Worm (Caenorhabditis elegans): ENCODE data around the gene T19C9.10.

T19C9.10 gene

DNA sequence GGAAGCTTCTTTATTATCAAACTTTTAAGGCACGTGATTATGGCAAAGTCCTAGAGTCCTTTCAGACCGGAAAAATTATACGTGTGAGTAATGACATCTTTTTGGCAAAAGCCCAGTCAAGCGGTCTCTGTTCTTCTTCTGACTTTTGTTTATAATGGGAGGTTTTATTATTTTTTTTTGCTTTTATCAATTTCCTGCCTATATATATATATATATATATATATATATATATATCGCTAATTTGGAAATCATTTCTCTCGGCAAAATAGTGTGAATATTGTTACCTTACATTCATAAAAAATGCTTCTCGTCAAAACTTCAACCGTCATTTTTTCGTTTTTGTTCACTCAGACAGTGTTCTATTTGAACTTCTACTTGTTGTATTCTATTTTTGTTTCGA, 18.7 kb upstream of the T19C9.10 start, which contains the start of gene srbc-62:
Gene srbc-62 (plus strand): TSS at position 301 of the 400 bp plus-strand sequence.
- TF ChIP-seq lin-32 (GFP tag; optimal IDR thresholded peaks at IDR 0.05), result no peak
- no peak for TF ChIP-seq elt-3 (tag; optimal IDR thresholded peaks at IDR 0.05)
- no peak for TF ChIP-seq sptf-1 (tag; optimal IDR thresholded peaks at IDR 0.05)
- no peak for TF ChIP-seq unc-39 (tag; optimal IDR thresholded peaks at IDR 0.05)
- TF ChIP-seq hlh-1 (tag; optimal IDR thresholded peaks at IDR 0.05), result no peak
- TF ChIP-seq lsy-2 (tag; optimal IDR thresholded peaks at IDR 0.05), result no peak
- no peak for TF ChIP-seq ceh-39 (tag; optimal IDR thresholded peaks at IDR 0.05)
- no peak for TF ChIP-seq nhr-2 (tag; optimal IDR thresholded peaks at IDR 0.05)
- no peak for TF ChIP-seq elt-1 (tag; optimal IDR thresholded peaks at IDR 0.05; ENCODE audit: borderline replicate concordance, insufficient read depth)
- no peak for TF ChIP-seq nhr-12 (tag; optimal IDR thresholded peaks at IDR 0.05)
- TF ChIP-seq cnd-1 (tag; optimal IDR thresholded peaks at IDR 0.05), result no peak
- TF ChIP-seq lin-13 (tag; optimal IDR thresholded peaks at IDR 0.05), result no peak
- TF ChIP-seq sem-2 (GFP tag; optimal IDR thresholded peaks at IDR 0.05), result no peak
- TF ChIP-seq mep-1 (tag; optimal IDR thresholded peaks at IDR 0.05), result no peak
- no peak for TF ChIP-seq mab-5 (tag; optimal IDR thresholded peaks at IDR 0.05)
- no peak for TF ChIP-seq ztf-11 (tag; optimal IDR thresholded peaks at IDR 0.05)
- no peak for TF ChIP-seq ceh-43 (GFP tag; optimal IDR thresholded peaks at IDR 0.05)
- TF ChIP-seq ham-2 (GFP tag; optimal IDR thresholded peaks at IDR 0.05), result no peak
- TF ChIP-seq ces-1 (GFP tag; optimal IDR thresholded peaks at IDR 0.05), result no peak

DNA sequence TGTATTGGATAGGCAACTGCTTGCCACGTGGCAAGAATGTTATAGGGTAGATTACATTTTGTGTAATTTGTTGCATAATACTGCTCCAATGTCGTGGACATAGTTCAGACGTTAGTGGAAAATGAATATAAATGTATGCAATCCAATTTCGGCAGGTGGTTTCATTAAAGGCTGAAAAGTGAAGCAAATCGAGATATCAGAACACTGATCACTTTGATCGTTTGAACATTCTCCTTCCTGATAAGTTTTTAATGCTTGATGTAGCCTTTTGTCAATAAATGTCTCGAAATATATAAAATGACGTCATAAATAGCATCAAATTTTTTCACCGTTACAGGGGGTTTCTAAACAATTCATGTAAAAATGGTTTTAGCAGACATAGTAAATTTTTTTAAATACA, 16.0 kb upstream of the T19C9.10 start, which contains the start of gene srh-109:
Gene srh-109 (minus strand): TSS at position 101 of the 400 bp plus-strand sequence.
- no peak for TF ChIP-seq ceh-39 (tag; optimal IDR thresholded peaks at IDR 0.05)
- peak; percentile 58 for TF ChIP-seq zip-8 (tag; optimal IDR thresholded peaks at IDR 0.05)
- no peak for TF ChIP-seq mab-5 (tag; optimal IDR thresholded peaks at IDR 0.05)
- TF ChIP-seq unc-39 (tag; optimal IDR thresholded peaks at IDR 0.05), result no peak
- no peak for TF ChIP-seq ztf-11 (tag; optimal IDR thresholded peaks at IDR 0.05)

DNA sequence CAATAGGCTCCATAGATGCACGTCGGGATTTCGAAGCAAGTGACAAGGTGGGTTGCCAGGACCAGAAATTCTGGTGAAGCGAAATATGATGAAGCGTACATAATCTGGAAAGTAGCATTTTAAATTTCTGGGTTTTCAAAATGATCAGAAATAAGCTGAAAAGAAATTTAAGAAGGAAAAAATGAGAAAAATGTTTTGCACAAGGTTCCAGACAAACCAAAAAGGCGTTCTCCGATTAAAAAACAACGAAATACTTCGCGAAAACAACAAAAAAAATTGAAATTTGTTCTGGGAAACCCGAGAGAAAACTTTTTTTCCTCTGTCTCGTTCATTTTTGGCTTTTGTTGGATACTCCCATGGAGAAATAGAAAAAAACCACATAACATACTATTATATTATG, 13.1 kb upstream of the T19C9.10 start, which contains the start of gene srh-252:
Gene srh-252 (minus strand): TSS at position 101 of the 400 bp plus-strand sequence.
- TF ChIP-seq unc-62 (GFP tag; optimal IDR thresholded peaks at IDR 0.05) (no peak), cnd-1 (tag; optimal IDR thresholded peaks at IDR 0.05) (no peak), nhr-12 (tag; optimal IDR thresholded peaks at IDR 0.05) (no peak), ceh-83 (GFP tag; optimal IDR thresholded peaks at IDR 0.05) (no peak), sem-2 (GFP tag; optimal IDR thresholded peaks at IDR 0.05) (no peak), unc-120 (tag; optimal IDR thresholded peaks at IDR 0.05; ENCODE audit: poor library complexity, severe bottlenecking) (no peak), lin-13 (tag; optimal IDR thresholded peaks at IDR 0.05) (no peak), nhr-28 (tag; optimal IDR thresholded peaks at IDR 0.05) (no peak), lin-32 (GFP tag; optimal IDR thresholded peaks at IDR 0.05) (no peak), mls-2 (tag; optimal IDR thresholded peaks at IDR 0.05) (no peak), elt-3 (tag; optimal IDR thresholded peaks at IDR 0.05) (no peak), unc-39 (tag; optimal IDR thresholded peaks at IDR 0.05) (no peak), nhr-237 (tag; optimal IDR thresholded peaks at IDR 0.05) (no peak), blmp-1 (tag; optimal IDR thresholded peaks at IDR 0.05) (no peak), ztf-11 (tag; optimal IDR thresholded peaks at IDR 0.05) (no peak)

DNA sequence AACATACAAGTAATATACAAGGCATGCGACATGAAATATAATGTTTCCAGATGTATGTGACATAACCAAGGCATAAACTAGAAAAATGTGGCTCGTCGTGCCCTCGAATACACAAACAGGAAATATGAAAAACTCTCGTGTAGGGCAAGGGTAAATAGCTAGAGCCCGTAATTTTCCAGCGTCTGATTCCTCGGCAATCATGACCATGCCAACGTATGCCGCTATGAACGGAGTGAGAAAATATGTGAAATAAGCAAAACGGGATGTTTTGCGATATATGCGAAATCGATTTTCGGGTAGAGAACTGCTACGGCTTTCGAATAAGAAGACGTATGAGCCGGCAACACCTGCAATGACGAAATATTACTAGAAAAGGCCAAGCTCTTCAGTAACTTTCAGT, 11.0 kb upstream of the T19C9.10 start, which contains the start of gene scl-25:
Gene scl-25 (plus strand): TSS at position 301 of the 400 bp plus-strand sequence.
- TF ChIP-seq mab-5 (tag; optimal IDR thresholded peaks at IDR 0.05), result no peak
- TF ChIP-seq ceh-83 (GFP tag; optimal IDR thresholded peaks at IDR 0.05), result no peak
- no peak for TF ChIP-seq lin-13 (tag; optimal IDR thresholded peaks at IDR 0.05)
- TF ChIP-seq nhr-2 (tag; optimal IDR thresholded peaks at IDR 0.05), result no peak
- TF ChIP-seq snpc-4 (tag; optimal IDR thresholded peaks at IDR 0.05), result no peak
- no peak for TF ChIP-seq bed-3 (GFP tag; optimal IDR thresholded peaks at IDR 0.05)
- no peak for TF ChIP-seq sptf-1 (tag; optimal IDR thresholded peaks at IDR 0.05)
- no peak for TF ChIP-seq nhr-76 (tag; optimal IDR thresholded peaks at IDR 0.05)
- TF ChIP-seq ham-2 (GFP tag; optimal IDR thresholded peaks at IDR 0.05), result no peak

DNA sequence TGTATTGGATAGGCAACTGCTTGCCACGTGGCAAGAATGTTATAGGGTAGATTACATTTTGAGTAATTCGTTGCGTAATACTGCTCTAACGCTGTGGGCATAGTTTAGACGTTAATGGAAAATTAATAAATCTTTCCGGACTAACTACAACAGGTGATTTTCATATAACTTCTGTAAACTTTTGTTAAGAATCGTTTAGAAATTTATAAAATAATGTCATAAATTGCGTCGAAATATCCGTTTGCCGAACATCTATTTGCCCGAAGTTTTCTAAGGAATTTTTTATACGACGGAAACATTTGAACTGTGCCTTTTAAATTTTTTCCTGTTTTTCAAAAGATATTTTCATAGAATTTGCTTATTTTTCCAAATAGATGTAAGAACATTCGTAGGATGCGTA, 10.3 kb upstream of the T19C9.10 start, which contains the start of gene srh-112:
Gene srh-112 (minus strand): TSS at position 101 of the 400 bp plus-strand sequence.
- TF ChIP-seq pha-4 (tag; optimal IDR thresholded peaks at IDR 0.05) (no peak), nhr-12 (tag; optimal IDR thresholded peaks at IDR 0.05) (no peak), nhr-237 (tag; optimal IDR thresholded peaks at IDR 0.05) (no peak), lsy-2 (tag; optimal IDR thresholded peaks at IDR 0.05) (no peak), hlh-1 (tag; optimal IDR thresholded peaks at IDR 0.05) (no peak), blmp-1 (tag; optimal IDR thresholded peaks at IDR 0.05) (no peak), snpc-4 (tag; optimal IDR thresholded peaks at IDR 0.05) (no peak), sem-2 (GFP tag; optimal IDR thresholded peaks at IDR 0.05) (no peak), lin-32 (GFP tag; optimal IDR thresholded peaks at IDR 0.05) (no peak)
